Fruit fly (Drosophila melanogaster) whole organism, embryonic: Measurements from ENCODE around the gene Vm34Ca.

ENCODE experiments used
- ATbp ChIP-seq: fragments of 200-800 bp; sonication (Bioruptor generic); optimal IDR thresholded peaks from 2 replicates; lab custom pipeline; 2017; ENCODE audit warnings: missing biosample characterization, mild to moderate bottlenecking, missing genetic modification characterization, missing genetic modification reagents
- CG12219 ChIP-seq: fragments of 200-800 bp; sonication (Bioruptor generic); optimal IDR thresholded peaks from 3 replicates; lab custom pipeline; 2018; ENCODE audit warnings: missing biosample characterization, mild to moderate bottlenecking, missing genetic modification characterization
- CG12236 ChIP-seq: fragments of 200-800 bp; sonication (Bioruptor generic); optimal IDR thresholded peaks from 2 replicates; lab custom pipeline; 2016; ENCODE audit warnings: missing biosample characterization, missing genetic modification characterization
- CG12299 ChIP-seq: fragments of 200-800 bp; sonication (Bioruptor generic); optimal IDR thresholded peaks from 2 replicates; lab custom pipeline; 2018; ENCODE audit warnings: missing biosample characterization, mild to moderate bottlenecking, missing genetic modification characterization
- CG13624 ChIP-seq: fragments of 200-800 bp; sonication (Bioruptor generic); optimal IDR thresholded peaks from 2 replicates; lab custom pipeline; 2016; ENCODE audit warnings: missing biosample characterization, missing genetic modification characterization
- CG14014 ChIP-seq: fragments of 200-800 bp; sonication (Bioruptor generic); IDR thresholded peaks from 2 replicates; pipeline ENCODE4 v1.3.6; 2022; ENCODE audit warnings: missing biosample characterization, missing genetic modification characterization
- CG14441 ChIP-seq: fragments of 200-800 bp; sonication (Bioruptor generic); IDR thresholded peaks from 2 replicates; pipeline ENCODE4 v1.3.6; 2022; ENCODE audit warnings: missing biosample characterization, missing genetic modification characterization
- CG1602 ChIP-seq: fragments of 200-800 bp; sonication (Bioruptor generic); optimal IDR thresholded peaks from 3 replicates; lab custom pipeline; 2016; ENCODE audit warnings: missing biosample characterization, missing genetic modification characterization
- CG1792 ChIP-seq: fragments of 200-800 bp; sonication (Bioruptor generic); optimal IDR thresholded peaks from 2 replicates; lab custom pipeline; 2016; ENCODE audit warnings: missing biosample characterization, missing genetic modification characterization
- CG18476 ChIP-seq: fragments of 200-800 bp; sonication (Bioruptor generic); optimal IDR thresholded peaks from 2 replicates; lab custom pipeline; 2016; ENCODE audit warnings: missing biosample characterization, mild to moderate bottlenecking, missing genetic modification characterization
- CG2129 ChIP-seq: fragments of 200-800 bp; sonication (Bioruptor generic); IDR thresholded peaks from 2 replicates; pipeline ENCODE4 v1.3.6; 2022; ENCODE audit warnings: missing biosample characterization, missing genetic modification characterization; ENCODE audit not compliant: partially characterized antibody
- CG2199 ChIP-seq: fragments of 200-800 bp; sonication (Bioruptor generic); IDR thresholded peaks from 3 replicates; pipeline ENCODE4 v1.3.6; 2022; ENCODE audit warnings: missing biosample characterization, missing genetic modification characterization
- CG2202 ChIP-seq: fragments of 200-800 bp; sonication (Bioruptor generic); optimal IDR thresholded peaks from 2 replicates; lab custom pipeline; 2018; ENCODE audit warnings: missing biosample characterization, mild to moderate bottlenecking, missing genetic modification characterization
- CG33557 ChIP-seq: fragments of 200-800 bp; sonication (Bioruptor generic); optimal IDR thresholded peaks from 2 replicates; lab custom pipeline; 2019; ENCODE audit warnings: missing biosample characterization, mild to moderate bottlenecking, missing genetic modification characterization, moderate library complexity
- CG3407 ChIP-seq: fragments of 200-800 bp; sonication (Bioruptor generic); optimal IDR thresholded peaks from 2 replicates; lab custom pipeline; 2018; ENCODE audit warnings: missing biosample characterization, mild to moderate bottlenecking, missing genetic modification characterization
- CG4404 ChIP-seq: fragments of 200-800 bp; sonication (Bioruptor generic); IDR thresholded peaks from 2 replicates; pipeline ENCODE4 v1.3.6; 2022; ENCODE audit warnings: missing biosample characterization, missing genetic modification characterization
- CG4617 ChIP-seq: fragments of 200-800 bp; sonication (Bioruptor generic); optimal IDR thresholded peaks from 3 replicates; lab custom pipeline; 2016; ENCODE audit warnings: missing biosample characterization, missing genetic modification characterization, borderline replicate concordance
- CG4854 ChIP-seq: fragments of 200-800 bp; sonication (Bioruptor generic); optimal IDR thresholded peaks from 2 replicates; lab custom pipeline; 2016; ENCODE audit warnings: missing biosample characterization, missing genetic modification characterization, inconsistent platforms
- CG6689 ChIP-seq: fragments of 200-800 bp; sonication (Bioruptor generic); IDR thresholded peaks from 2 replicates; pipeline ENCODE4 v1.3.6; 2022; ENCODE audit warnings: missing biosample characterization, missing genetic modification characterization
- CG7839 ChIP-seq: fragments of 200-800 bp; sonication (Bioruptor generic); optimal IDR thresholded peaks from 3 replicates; lab custom pipeline; 2018; ENCODE audit warnings: missing biosample characterization, mild to moderate bottlenecking, missing genetic modification characterization, moderate library complexity
- CG7928 ChIP-seq: fragments of 200-800 bp; sonication (Bioruptor generic); optimal IDR thresholded peaks from 2 replicates; lab custom pipeline; 2017; ENCODE audit warnings: missing biosample characterization, mild to moderate bottlenecking, missing genetic modification characterization
- CG8388 ChIP-seq: fragments of 200-800 bp; sonication (Bioruptor generic); optimal IDR thresholded peaks from 2 replicates; lab custom pipeline; 2019; ENCODE audit warnings: missing biosample characterization, mild to moderate bottlenecking, missing genetic modification characterization, moderate library complexity
- CG8924 ChIP-seq: fragments of 200-800 bp; optimal IDR thresholded peaks from 3 replicates; lab custom pipeline; 2019; ENCODE audit warnings: missing biosample characterization, mild to moderate bottlenecking, missing genetic modification characterization, moderate library complexity
- Dad ChIP-seq: fragments of 200-800 bp; sonication (Bioruptor generic); optimal IDR thresholded peaks from 3 replicates; lab custom pipeline; 2016; ENCODE audit warnings: missing biosample characterization, missing genetic modification characterization
- Dfd ChIP-seq, 2 experiments: fragments of >200 bp; optimal IDR thresholded peaks; 2 replicates each; lab custom pipeline; 2017; ENCODE audit warnings: missing biosample characterization in 2 of 2, missing genetic modification characterization in 2 of 2
- Fer3 ChIP-seq: fragments of 200-800 bp; sonication (Bioruptor generic); optimal IDR thresholded peaks from 2 replicates; lab custom pipeline; 2018; ENCODE audit warnings: missing biosample characterization, mild to moderate bottlenecking, missing genetic modification characterization, moderate library complexity
- Gug ChIP-seq: fragments of 200-800 bp; sonication (Bioruptor generic); IDR thresholded peaks from 4 replicates; pipeline ENCODE4 v1.3.6; 2022; ENCODE audit warnings: missing biosample characterization, missing genetic modification characterization
- Lim3 ChIP-seq: fragments of 200-800 bp; sonication (Bioruptor generic); IDR thresholded peaks from 2 replicates; pipeline ENCODE4 v1.3.6; 2022; ENCODE audit warnings: missing biosample characterization, missing genetic modification characterization
- Optix ChIP-seq: fragments of 200-800 bp; sonication (Bioruptor generic); IDR thresholded peaks from 3 replicates; pipeline ENCODE4 v1.3.6; 2022; ENCODE audit warnings: missing biosample characterization, missing genetic modification characterization
- Rfx ChIP-seq: fragments of 200-800 bp; sonication (Bioruptor generic); IDR thresholded peaks from 2 replicates; pipeline ENCODE4 v1.3.6; 2022; ENCODE audit warnings: missing biosample characterization, missing genetic modification characterization
- Rx ChIP-seq: fragments of 200-800 bp; sonication (Bioruptor generic); IDR thresholded peaks from 2 replicates; pipeline ENCODE4 v1.3.6; 2022; ENCODE audit warnings: missing biosample characterization, missing genetic modification characterization
- Side ChIP-seq: fragments of 200-800 bp; sonication (Bioruptor generic); optimal IDR thresholded peaks from 2 replicates; lab custom pipeline; 2016; ENCODE audit warnings: missing biosample characterization, missing genetic modification characterization
- ase ChIP-seq: fragments of 200-800 bp; sonication (Bioruptor generic); IDR thresholded peaks from 3 replicates; pipeline ENCODE4 v1.3.6; 2022; ENCODE audit warnings: missing biosample characterization, missing genetic modification characterization
- bab2 ChIP-seq: fragments of 200-800 bp; sonication (Bioruptor generic); optimal IDR thresholded peaks from 2 replicates; lab custom pipeline; 2016; ENCODE audit warnings: missing biosample characterization, missing genetic modification characterization
- corto ChIP-seq: fragments of 200-800 bp; sonication (Bioruptor generic); optimal IDR thresholded peaks from 2 replicates; lab custom pipeline; 2016; ENCODE audit warnings: missing biosample characterization, mild to moderate bottlenecking, missing genetic modification characterization, moderate library complexity
- da ChIP-seq: fragments of 200-800 bp; sonication (Bioruptor generic); optimal IDR thresholded peaks from 2 replicates; lab custom pipeline; 2016; ENCODE audit warnings: missing biosample characterization, missing genetic modification characterization
- ems ChIP-seq: fragments of 200-800 bp; sonication (Bioruptor generic); optimal IDR thresholded peaks from 3 replicates; lab custom pipeline; 2016; ENCODE audit warnings: missing biosample characterization, missing genetic modification characterization
- gfzf ChIP-seq: fragments of 200-800 bp; sonication (Bioruptor generic); optimal IDR thresholded peaks from 2 replicates; lab custom pipeline; 2016; ENCODE audit warnings: missing biosample characterization, mild to moderate bottlenecking, missing genetic modification characterization, moderate library complexity
- gro ChIP-seq: fragments of 200-800 bp; sonication (Bioruptor generic); optimal IDR thresholded peaks from 2 replicates; lab custom pipeline; 2016; ENCODE audit warnings: missing biosample characterization, missing genetic modification characterization
- hb ChIP-seq: fragments of 200-800 bp; sonication (Bioruptor generic); IDR thresholded peaks from 3 replicates; pipeline ENCODE4 v1.3.6; 2022; ENCODE audit warnings: missing biosample characterization, missing genetic modification characterization; ENCODE audit not compliant: partially characterized antibody
- hth ChIP-seq: fragments of >200 bp; optimal IDR thresholded peaks from 2 replicates; lab custom pipeline; 2017; ENCODE audit warnings: inconsistent platforms
- lab ChIP-seq: fragments of 200-800 bp; sonication (Bioruptor generic); optimal IDR thresholded peaks from 3 replicates; lab custom pipeline; 2017; ENCODE audit warnings: missing biosample characterization, missing genetic modification characterization, mild to moderate bottlenecking, moderate library complexity, missing genetic modification reagents
- lmd ChIP-seq: fragments of 200-800 bp; sonication (Bioruptor generic); IDR thresholded peaks from 2 replicates; pipeline ENCODE4 v1.3.6; 2022; ENCODE audit warnings: missing biosample characterization, missing genetic modification characterization
- nerfin-1 ChIP-seq: fragments of 200-800 bp; sonication (Bioruptor generic); optimal IDR thresholded peaks from 3 replicates; lab custom pipeline; 2019; ENCODE audit warnings: missing biosample characterization, mild to moderate bottlenecking, missing genetic modification characterization, moderate library complexity
- pnt ChIP-seq: fragments of 200-800 bp; sonication (Bioruptor generic); optimal IDR thresholded peaks from 3 replicates; lab custom pipeline; 2016; ENCODE audit warnings: missing biosample characterization, missing genetic modification characterization
- row ChIP-seq: fragments of 200-800 bp; sonication (Bioruptor generic); IDR thresholded peaks from 3 replicates; pipeline ENCODE4 v1.3.6; 2022; ENCODE audit warnings: missing biosample characterization, missing genetic modification characterization
- run ChIP-seq: fragments of 200-800 bp; sonication (Bioruptor generic); optimal IDR thresholded peaks from 3 replicates; lab custom pipeline; 2018; ENCODE audit warnings: missing biosample characterization, mild to moderate bottlenecking, missing genetic modification characterization
- sd ChIP-seq: fragments of 200-800 bp; sonication (Bioruptor generic); optimal IDR thresholded peaks from 3 replicates; lab custom pipeline; 2018; ENCODE audit warnings: missing biosample characterization, mild to moderate bottlenecking, missing genetic modification characterization, moderate library complexity
- seq ChIP-seq: fragments of 200-800 bp; sonication (Bioruptor generic); IDR thresholded peaks from 2 replicates; pipeline ENCODE4 v1.3.6; 2022; ENCODE audit warnings: missing biosample characterization, missing genetic modification characterization
- stc ChIP-seq: fragments of 200-800 bp; sonication (Bioruptor generic); IDR thresholded peaks from 2 replicates; pipeline ENCODE4 v1.3.6; 2022; ENCODE audit warnings: missing biosample characterization, missing genetic modification characterization
- ttk ChIP-seq: fragments of 200-800 bp; sonication (Bioruptor generic); IDR thresholded peaks from 2 replicates; pipeline ENCODE4 v2.1.2; 2022; ENCODE audit warnings: missing biosample characterization, missing genetic modification characterization
- wor ChIP-seq: fragments of 200-800 bp; sonication (Bioruptor generic); IDR thresholded peaks from 2 replicates; pipeline ENCODE4 v1.3.6; 2022; ENCODE audit warnings: missing biosample characterization, missing genetic modification characterization

Vm34Ca gene

DNA sequence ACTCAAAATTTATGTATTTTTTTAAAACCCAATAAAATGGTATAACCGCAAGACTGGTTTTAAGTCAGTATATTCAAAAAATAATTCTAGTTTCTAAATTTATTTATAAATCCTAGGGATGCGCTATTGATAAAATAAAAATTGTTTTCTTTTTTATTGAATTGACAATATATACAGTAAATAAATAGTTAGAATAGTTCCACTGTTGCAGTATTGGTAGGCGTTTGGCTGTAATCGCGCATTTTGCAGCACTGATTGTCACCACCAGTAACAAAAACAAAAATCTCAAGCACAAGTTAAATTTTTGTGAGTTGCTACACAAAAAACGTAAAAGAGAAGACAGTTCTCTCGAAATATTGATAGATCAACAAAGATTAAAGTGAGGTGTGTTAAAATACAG is 42.5 kb downstream of the Vm34Ca start, which contains the start of gene CG31855 (continued):
- TF ChIP-seq lmd (GFP tag; lab: Robert Waterston, UW) (peak; percentile 81), Gug (GFP tag; lab: Robert Waterston, UW) (peak; percentile 77), CG8388 (GFP tag; lab: Kevin White, UChicago) (peak; percentile 72), ase (GFP tag; lab: Robert Waterston, UW) (peak; percentile 86), Optix (GFP tag; lab: Robert Waterston, UW) (0 out of 3 replicates have a peak, but pooled peaks have one; percentile 25), nerfin-1 (tag; lab: Kevin White, UChicago) (peak; percentile 63), ems (GFP tag; lab: Kevin White, UChicago) (peak; percentile 86), lab (GFP tag; lab: Kevin White, UChicago) (peak; percentile 91), stc (peak; percentile 76), CG1792 (no peak), CG7839 (peak; percentile 82), CG33557 (GFP tag; lab: Kevin White, UChicago) (peak; percentile 67), CG14014 (peak; percentile 86), CG6689 (GFP tag; lab: Robert Waterston, UW) (peak; percentile 63), CG1602 (GFP tag; lab: Kevin White, UChicago) (peak; percentile 73), CG2129 (GFP tag; lab: Robert Waterston, UW) (no peak), CG2202 (tag; lab: Kevin White, UChicago) (peak; percentile 53), CG8924 (tag; lab: Kevin White, UChicago) (peak; percentile 82), CG12299 (tag; lab: Kevin White, UChicago) (peak; percentile 78), corto (GFP tag; lab: Kevin White, UChicago) (peak; percentile 40), CG4854 (GFP tag; lab: Kevin White, UChicago) (peak; percentile 87), CG4617 (GFP tag; lab: Kevin White, UChicago) (peak; percentile 90), hb (GFP tag; lab: Robert Waterston, UW) (no peak), CG18476 (GFP tag; lab: Kevin White, UChicago) (peak; percentile 74), Rfx (GFP tag; lab: Robert Waterston, UW) (peak; percentile 95), seq (peak; percentile 50; the same call in 1 of the 2 replicates), Fer3 (tag; lab: Kevin White, UChicago) (peak; percentile 85), ATbp (GFP tag; lab: Kevin White, UChicago) (peak; percentile 61), CG13624 (GFP tag; lab: Kevin White, UChicago) (peak; percentile 79), CG12219 (GFP tag; lab: Kevin White, UChicago) (peak; percentile 69), hth (lab: Kevin White, UChicago) (no peak), Side (GFP tag; lab: Kevin White, UChicago) (peak; percentile 64), pnt (GFP tag; lab: Kevin White, UChicago) (peak; percentile 47), Dad (GFP tag; lab: Kevin White, UChicago) (peak; percentile 68), Dfd (GFP tag; optimal IDR thresholded peaks at IDR 0.05; lab: Kevin White, UChicago) (no peak), CG14441 (GFP tag; lab: Robert Waterston, UW) (peak; percentile 76), CG3407 (GFP tag; lab: Kevin White, UChicago) (peak; percentile 67), wor (no peak; the same call in 1 of the 2 replicates), gfzf (GFP tag; lab: Kevin White, UChicago) (peak; percentile 22), Rx (GFP tag; lab: Robert Waterston, UW) (0 out of 2 replicates have a peak, but pooled peaks have one; percentile 9), ttk (GFP tag; lab: Robert Waterston, UW) (peak; percentile 69), sd (peak; percentile 53), CG12236 (GFP tag; lab: Kevin White, UChicago) (no peak), CG4404 (GFP tag; lab: Robert Waterston, UW) (peak; percentile 56), bab2 (GFP tag; lab: Kevin White, UChicago) (peak; percentile 60), gro (GFP tag; lab: Kevin White, UChicago) (peak; percentile 91), da (GFP tag; lab: Kevin White, UChicago) (peak; percentile 17), CG2199 (no peak), row (GFP tag; lab: Robert Waterston, UW) (peak; percentile 95), run (tag; lab: Kevin White, UChicago) (peak; percentile 41), Lim3 (GFP tag; lab: Robert Waterston, UW) (no peak), CG7928 (GFP tag; lab: Kevin White, UChicago) (peak; percentile 44)
